Worm (Caenorhabditis elegans) whole organism, late embryonic: ENCODE measurements around the gene btb-11.
"Not testable (repeated sequence)": the region's sequence is repeated elsewhere in the genome, so short reads cannot be mapped to it uniquely, and the experiment has no call there.

Source experiments
- C38D4.7 ChIP-seq: fragments of 200-800 bp; sonication (Bioruptor generic); optimal IDR thresholded peaks from 2 replicates; lab custom pipeline; 2018; ENCODE audit warnings: mild to moderate bottlenecking, missing genetic modification characterization, moderate library complexity, missing compliant biosample characterization
- F13H6.1 ChIP-seq: sonication (generic microtip); optimal IDR thresholded peaks from 2 replicates; lab custom pipeline; 2016; ENCODE audit warnings: missing genetic modification characterization, missing compliant biosample characterization
- K02D7.2 ChIP-seq: sonication (generic microtip); optimal IDR thresholded peaks from 2 replicates; lab custom pipeline; 2017; ENCODE audit warnings: mild to moderate bottlenecking, missing genetic modification characterization, missing compliant biosample characterization
- K09A11.1 ChIP-seq: sonication (generic microtip); optimal IDR thresholded peaks from 2 replicates; lab custom pipeline; 2017; ENCODE audit warnings: antibody characterized with exemption, mild to moderate bottlenecking, missing genetic modification characterization, missing compliant biosample characterization; ENCODE audit not compliant: insufficient read depth
- Y22D7AL.16 ChIP-seq: sonication (generic microtip); optimal IDR thresholded peaks from 2 replicates; lab custom pipeline; 2016; ENCODE audit warnings: missing genetic modification characterization, missing compliant biosample characterization
- ahr-1 ChIP-seq: sonication (generic microtip); optimal IDR thresholded peaks from 2 replicates; lab custom pipeline; 2016; ENCODE audit warnings: missing genetic modification characterization, missing compliant biosample characterization
- ceh-14 ChIP-seq: sonication (generic microtip); optimal IDR thresholded peaks from 2 replicates; lab custom pipeline; 2016; ENCODE audit warnings: missing genotype, missing genetic modification characterization, missing compliant biosample characterization
- ceh-18 ChIP-seq: sonication (generic microtip); optimal IDR thresholded peaks from 2 replicates; lab custom pipeline; 2016; ENCODE audit warnings: missing genetic modification characterization, missing compliant biosample characterization
- ceh-19 ChIP-seq: fragments of 200-800 bp; sonication (Bioruptor generic); optimal IDR thresholded peaks from 2 replicates; lab custom pipeline; 2018; ENCODE audit warnings: mild to moderate bottlenecking, missing genetic modification characterization, missing compliant biosample characterization
- ceh-45 ChIP-seq: fragments of 200-800 bp; sonication (Bioruptor generic); IDR thresholded peaks from 2 replicates; pipeline ENCODE4 v1.3.6; 2022; ENCODE audit warnings: missing genetic modification reagents, missing genetic modification characterization, missing compliant biosample characterization
- ceh-6 ChIP-seq: fragments of 200-800 bp; sonication (Bioruptor generic); optimal IDR thresholded peaks from 2 replicates; lab custom pipeline; 2018; ENCODE audit warnings: mild to moderate bottlenecking, missing genetic modification characterization, missing compliant biosample characterization
- ceh-9 ChIP-seq: sonication (generic microtip); optimal IDR thresholded peaks from 2 replicates; lab custom pipeline; 2016; ENCODE audit warnings: mild to moderate bottlenecking, missing genetic modification characterization, inconsistent platforms, missing compliant biosample characterization
- dmd-4 ChIP-seq: sonication (generic microtip); optimal IDR thresholded peaks from 2 replicates; lab custom pipeline; 2016; ENCODE audit warnings: borderline replicate concordance, missing genetic modification characterization, missing compliant biosample characterization
- dve-1 ChIP-seq: sonication (generic microtip); optimal IDR thresholded peaks from 2 replicates; lab custom pipeline; 2017; ENCODE audit warnings: antibody characterized with exemption, mild to moderate bottlenecking, missing genetic modification characterization, missing compliant biosample characterization
- elt-2 ChIP-seq: sonication (generic microtip); optimal IDR thresholded peaks from 2 replicates; lab custom pipeline; 2016; ENCODE audit warnings: missing genetic modification reagents, missing genetic modification characterization, missing compliant biosample characterization
- elt-4 ChIP-seq: sonication (generic microtip); optimal IDR thresholded peaks from 2 replicates; lab custom pipeline; 2016; ENCODE audit warnings: missing genetic modification characterization, missing compliant biosample characterization
- eyg-1 ChIP-seq: sonication (generic microtip); optimal IDR thresholded peaks from 2 replicates; lab custom pipeline; 2016; ENCODE audit warnings: missing genotype, missing genetic modification characterization, missing compliant biosample characterization
- fax-1 ChIP-seq: sonication (generic microtip); optimal IDR thresholded peaks from 2 replicates; lab custom pipeline; 2016; ENCODE audit warnings: missing genotype, missing genetic modification characterization, missing compliant biosample characterization
- fkh-10 ChIP-seq: fragments of 150-350 bp; optimal IDR thresholded peaks from 2 replicates; lab custom pipeline; 2014; ENCODE audit warnings: missing biosample characterization, missing genetic modification reagents, missing genetic modification characterization
- fkh-6 ChIP-seq: sonication (generic microtip); optimal IDR thresholded peaks from 2 replicates; lab custom pipeline; 2016; ENCODE audit warnings: missing genetic modification characterization, missing compliant biosample characterization
- hlh-13 ChIP-seq: fragments of 200-800 bp; sonication (Bioruptor generic); optimal IDR thresholded peaks from 2 replicates; lab custom pipeline; 2018; ENCODE audit warnings: mild to moderate bottlenecking, missing genetic modification characterization, missing compliant biosample characterization
- hlh-30 ChIP-seq: sonication (generic microtip); optimal IDR thresholded peaks from 2 replicates; lab custom pipeline; 2017; ENCODE audit warnings: antibody characterized with exemption, missing genetic modification characterization, missing compliant biosample characterization; ENCODE audit not compliant: insufficient read depth
- hlh-6 ChIP-seq: sonication (generic microtip); optimal IDR thresholded peaks from 2 replicates; lab custom pipeline; 2016; ENCODE audit warnings: missing genotype, missing genetic modification characterization, missing compliant biosample characterization
- lim-6 ChIP-seq: sonication (generic microtip); optimal IDR thresholded peaks from 2 replicates; lab custom pipeline; 2016; ENCODE audit warnings: missing genetic modification characterization, missing compliant biosample characterization
- nfya-1 ChIP-seq: sonication (generic microtip); optimal IDR thresholded peaks from 2 replicates; lab custom pipeline; 2017; ENCODE audit warnings: missing genetic modification characterization, mild to moderate bottlenecking, missing compliant biosample characterization, antibody characterized with exemption, moderate library complexity
- nhr-11 ChIP-seq: fragments of 150-350 bp; optimal IDR thresholded peaks from 2 replicates; lab custom pipeline; 2014; ENCODE audit warnings: missing biosample characterization, missing genetic modification characterization
- nhr-232 ChIP-seq: sonication (generic microtip); optimal IDR thresholded peaks from 2 replicates; lab custom pipeline; 2016; ENCODE audit warnings: missing genetic modification characterization, missing compliant biosample characterization
- npax-4 ChIP-seq: sonication (generic microtip); optimal IDR thresholded peaks from 2 replicates; lab custom pipeline; 2016; ENCODE audit warnings: missing genetic modification characterization, missing compliant biosample characterization
- pag-3 ChIP-seq: sonication (generic microtip); optimal IDR thresholded peaks from 2 replicates; lab custom pipeline; 2016; ENCODE audit warnings: missing compliant biosample characterization, missing genetic modification characterization, borderline replicate concordance
- pha-2 ChIP-seq: sonication (generic microtip); optimal IDR thresholded peaks from 2 replicates; lab custom pipeline; 2017; ENCODE audit warnings: mild to moderate bottlenecking, missing genetic modification characterization, missing compliant biosample characterization
- pha-4 ChIP-seq: fragments of 150-350 bp; optimal IDR thresholded peaks from 2 replicates; lab custom pipeline; 2018; ENCODE audit warnings: missing biosample characterization, missing genetic modification reagents, missing genetic modification characterization
- pros-1 ChIP-seq: fragments of 150-350 bp; optimal IDR thresholded peaks from 2 replicates; lab custom pipeline; 2014; ENCODE audit warnings: missing biosample characterization, missing genetic modification reagents, missing genetic modification characterization
- rnt-1 ChIP-seq: sonication (generic microtip); optimal IDR thresholded peaks from 2 replicates; lab custom pipeline; 2016; ENCODE audit warnings: missing genetic modification characterization, missing compliant biosample characterization
- sox-2 ChIP-seq: fragments of 200-800 bp; sonication (Bioruptor generic); IDR thresholded peaks from 2 replicates; pipeline ENCODE4 v1.3.6; 2022; ENCODE audit warnings: missing genetic modification reagents, missing genetic modification characterization, missing compliant biosample characterization
- ttx-3 ChIP-seq: sonication (generic microtip); optimal IDR thresholded peaks from 2 replicates; lab custom pipeline; 2016; ENCODE audit warnings: missing genetic modification reagents, missing genetic modification characterization, missing compliant biosample characterization
- unc-3 ChIP-seq, 2 experiments: fragments of 200-800 bp in 1 of 2; sonication (Bioruptor generic) in 1 of 2; sonication (generic microtip) in 1 of 2; conservative IDR thresholded peaks in 1 of 2; optimal IDR thresholded peaks in 1 of 2; 2 replicates each; pipeline versions ENCODE4 v1.3.6 to Lab custom; 2016 to 2022; ENCODE audit warnings: missing compliant biosample characterization in 2 of 2, missing genetic modification characterization in 2 of 2, missing genetic modification reagents in 1 of 2
- unc-42 ChIP-seq: sonication (generic microtip); optimal IDR thresholded peaks from 2 replicates; lab custom pipeline; 2016; ENCODE audit warnings: missing genotype, missing genetic modification characterization, missing compliant biosample characterization
- unc-55 ChIP-seq: sonication (generic microtip); optimal IDR thresholded peaks from 2 replicates; lab custom pipeline; 2017; ENCODE audit warnings: missing biosample characterization, missing genetic modification reagents, missing genetic modification characterization
- unc-86 ChIP-seq: sonication (generic microtip); optimal IDR thresholded peaks from 2 replicates; lab custom pipeline; 2016; ENCODE audit warnings: missing genetic modification characterization, missing compliant biosample characterization
- zip-5 ChIP-seq: sonication (generic microtip); optimal IDR thresholded peaks from 2 replicates; lab custom pipeline; 2016; ENCODE audit warnings: missing genetic modification characterization, missing compliant biosample characterization

The btb-11 gene

ce11 chrII:988437-988836 is 36.1 kb downstream of the btb-11 start, which contains the start of gene fbxc-39:
fbxc-39 (plus strand) TSS chrII:988737.
- TF ChIP-seq nhr-11 (tag; lab: Kevin White, UChicago) (no peak), unc-3 (GFP tag; conservative IDR thresholded peaks at IDR 0.05; lab: Robert Waterston, UW) (no peak), unc-3 (tag; optimal IDR thresholded peaks at IDR 0.05; lab: Kevin White, UChicago) (no peak), F13H6.1 (tag; lab: Kevin White, UChicago) (no peak), ceh-45 (no peak), elt-2 (tag; lab: Kevin White, UChicago) (no peak), pha-4 (no peak), unc-42 (tag; lab: Kevin White, UChicago) (no peak), hlh-30 (no peak), rnt-1 (tag; lab: Kevin White, UChicago) (no peak), fkh-6 (tag; lab: Kevin White, UChicago) (no peak), ahr-1 (tag; lab: Kevin White, UChicago) (no peak)
- TF ChIP-seq, all 69 proteins: peak for 0

ce11 chrII:985703-986102 is 38.9 kb downstream of the btb-11 start, which contains the start of gene fbxc-40:
fbxc-40 (plus strand) TSS chrII:986003.
- not testable (repeated sequence) for TF ChIP-seq ceh-45; ahr-1 (tag; lab: Kevin White, UChicago); F13H6.1 (tag; lab: Kevin White, UChicago)
- TF ChIP-seq, all 69 proteins: peak for 0; not testable (repeated sequence) for 69

DNA sequence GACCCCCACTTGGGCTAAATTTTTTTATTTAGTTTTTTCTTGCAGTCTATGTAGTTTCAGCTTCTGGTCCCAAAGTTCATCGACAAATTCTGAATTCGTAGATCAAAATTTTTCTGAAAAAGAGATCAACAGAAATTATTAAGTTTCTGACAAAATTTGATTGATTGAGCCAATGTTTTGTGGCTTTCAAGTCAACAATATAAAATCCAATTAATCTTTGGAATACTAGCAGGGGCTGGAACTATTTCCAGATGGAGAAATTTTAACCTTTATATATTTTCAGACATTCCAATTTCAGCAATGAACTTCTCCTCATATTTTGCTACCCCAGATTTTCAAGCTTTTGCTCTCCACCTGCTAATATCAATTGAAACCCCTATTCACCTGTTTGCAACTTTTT is 41.7 kb downstream of the btb-11 start, which contains the start of gene srh-274:
Gene srh-274, plus strand, starts transcription at position 301 of the 400 bp plus-strand sequence.
- TF ChIP-seq lim-6 (no peak), Y22D7AL.16 (tag; lab: Kevin White, UChicago) (no peak), C38D4.7 (GFP tag; lab: Kevin White, UChicago) (no peak), hlh-6 (no peak), pros-1 (tag; lab: Kevin White, UChicago) (no peak), K02D7.2 (tag; lab: Kevin White, UChicago) (no peak), nhr-11 (tag; lab: Kevin White, UChicago) (no peak), zip-5 (no peak), sox-2 (GFP tag; lab: Robert Waterston, UW) (no peak), unc-3 (GFP tag; conservative IDR thresholded peaks at IDR 0.05; lab: Robert Waterston, UW) (no peak), unc-3 (tag; optimal IDR thresholded peaks at IDR 0.05; lab: Kevin White, UChicago) (no peak), hlh-13 (no peak), unc-86 (tag; lab: Kevin White, UChicago) (no peak), pag-3 (no peak), elt-4 (tag; lab: Kevin White, UChicago) (no peak), ceh-18 (tag; lab: Kevin White, UChicago) (no peak), pha-2 (no peak), fax-1 (no peak), nfya-1 (tag; lab: Kevin White, UChicago) (no peak), nhr-232 (tag; lab: Kevin White, UChicago) (no peak)

- no peak for TF ChIP-seq ceh-14 (tag; lab: Kevin White, UChicago)
- TF ChIP-seq fkh-10 (GFP tag; lab: Kevin White, UChicago): no peak
- no peak for TF ChIP-seq unc-55 (GFP tag; lab: Kevin White, UChicago)
- no peak for TF ChIP-seq eyg-1 (tag; lab: Kevin White, UChicago)
- TF ChIP-seq zip-5: no peak
- TF ChIP-seq C38D4.7 (GFP tag; lab: Kevin White, UChicago): no peak
- no peak for TF ChIP-seq dmd-4 (tag; lab: Kevin White, UChicago)
- no peak for TF ChIP-seq pag-3
- TF ChIP-seq ceh-9 (tag; lab: Kevin White, UChicago): no peak
- no peak for TF ChIP-seq ceh-6
- no peak for TF ChIP-seq Y22D7AL.16 (tag; lab: Kevin White, UChicago)
- TF ChIP-seq ceh-19: no peak
- no peak for TF ChIP-seq ttx-3 (tag; lab: Kevin White, UChicago)
- no peak for TF ChIP-seq pros-1 (tag; lab: Kevin White, UChicago)
- no peak for TF ChIP-seq dve-1 (tag; lab: Kevin White, UChicago)
- no peak for TF ChIP-seq K09A11.1 (tag; lab: Kevin White, UChicago)
- no peak for TF ChIP-seq pha-2
- TF ChIP-seq hlh-30: no peak
- TF ChIP-seq npax-4 (tag; lab: Kevin White, UChicago): no peak
These were observed 45.4 kb downstream of the btb-11 start, which contains the start of the genes fbxc-17 and fbxc-15 for ce11 chrII:979135-979534. fbxc-17 (minus strand) TSS chrII:979235. fbxc-15 (plus strand) TSS chrII:979423.
